Worm (Caenorhabditis elegans) whole organism, L3 larva: ENCODE data around the gene R01H2.7.
A peak's percentile ranks its signal among the peaks of the same experiment; 100 is the strongest.

Experiments
- R02D3.7 ChIP-seq: fragments of 150-350 bp; optimal IDR thresholded peaks from 2 replicates; lab custom pipeline; 2014; ENCODE audit warnings: missing biosample characterization, missing genetic modification characterization
- ZK546.5 ChIP-seq: sonication (generic microtip); optimal IDR thresholded peaks from 2 replicates; lab custom pipeline; 2017; ENCODE audit warnings: missing biosample characterization, missing genetic modification characterization
- ama-1 ChIP-seq: fragments of 150-350 bp; optimal IDR thresholded peaks from 2 replicates; lab custom pipeline; 2018
- ceh-16 ChIP-seq: sonication (generic microtip); optimal IDR thresholded peaks from 2 replicates; lab custom pipeline; 2017; ENCODE audit warnings: missing biosample characterization, missing genetic modification characterization
- ceh-28 ChIP-seq: fragments of 150-350 bp; optimal IDR thresholded peaks from 2 replicates; lab custom pipeline; 2014; ENCODE audit warnings: missing biosample characterization, missing genetic modification reagents, missing genetic modification characterization
- ceh-9 ChIP-seq: sonication (generic microtip); optimal IDR thresholded peaks from 2 replicates; lab custom pipeline; 2018; ENCODE audit warnings: missing biosample characterization, missing genetic modification characterization
- daf-12 ChIP-seq: fragments of 150-350 bp; optimal IDR thresholded peaks from 2 replicates; lab custom pipeline; 2014; ENCODE audit warnings: missing biosample characterization, missing genetic modification reagents, missing genetic modification characterization
- egl-27 ChIP-seq: sonication (generic microtip); optimal IDR thresholded peaks from 4 replicates; lab custom pipeline; 2017; ENCODE audit warnings: missing biosample characterization, missing genetic modification reagents, missing genetic modification characterization
- egl-5 ChIP-seq: fragments of 150-350 bp; optimal IDR thresholded peaks from 2 replicates; lab custom pipeline; 2017; ENCODE audit warnings: missing biosample characterization, missing genetic modification reagents, missing genetic modification characterization, inconsistent platforms
- elt-1 ChIP-seq: fragments of 150-350 bp; optimal IDR thresholded peaks from 2 replicates; lab custom pipeline; 2014; ENCODE audit warnings: missing biosample characterization, missing genetic modification characterization
- elt-3 ChIP-seq, 3 experiments: fragments of 150-350 bp in 1 of 3; sonication (generic microtip) in 2 of 3; optimal IDR thresholded peaks; 2 replicates in 2 of 3; 4 replicates in 1 of 3; lab custom pipeline; 2014 to 2017; ENCODE audit warnings: missing biosample characterization in 3 of 3, missing genetic modification characterization in 3 of 3
- eor-1 ChIP-seq, 2 experiments: fragments of 150-350 bp; optimal IDR thresholded peaks; 2 replicates each; lab custom pipeline; 2014 to 2018; ENCODE audit warnings: missing biosample characterization in 2 of 2, missing genetic modification characterization in 2 of 2
- fkh-2 ChIP-seq: fragments of 150-350 bp; optimal IDR thresholded peaks from 2 replicates; lab custom pipeline; 2014; ENCODE audit warnings: missing biosample characterization, missing genetic modification reagents, missing genetic modification characterization
- fos-1 ChIP-seq: fragments of 150-350 bp; optimal IDR thresholded peaks from 2 replicates; lab custom pipeline; 2014; ENCODE audit warnings: missing biosample characterization, missing genetic modification characterization
- hmg-11 ChIP-seq: sonication (generic microtip); optimal IDR thresholded peaks from 2 replicates; lab custom pipeline; 2016; ENCODE audit warnings: missing genetic modification characterization, missing compliant biosample characterization
- lin-39 ChIP-seq: fragments of 150-350 bp; optimal IDR thresholded peaks from 2 replicates; lab custom pipeline; 2018; ENCODE audit warnings: missing biosample characterization, missing genetic modification reagents, missing genetic modification characterization
- lsy-12 ChIP-seq: sonication (generic microtip); optimal IDR thresholded peaks from 2 replicates; lab custom pipeline; 2016; ENCODE audit warnings: mild to moderate bottlenecking, missing genetic modification characterization, missing compliant biosample characterization
- mdl-1 ChIP-seq: fragments of 150-350 bp; optimal IDR thresholded peaks from 2 replicates; lab custom pipeline; 2014; ENCODE audit warnings: missing biosample characterization, missing genetic modification characterization
- nfya-1 ChIP-seq: sonication (generic microtip); optimal IDR thresholded peaks from 2 replicates; lab custom pipeline; 2017; ENCODE audit warnings: missing genetic modification characterization, mild to moderate bottlenecking, missing compliant biosample characterization, antibody characterized with exemption, moderate library complexity; ENCODE audit not compliant: insufficient read depth
- nhr-23 ChIP-seq: fragments of 150-350 bp; optimal IDR thresholded peaks from 2 replicates; lab custom pipeline; 2014; ENCODE audit warnings: missing biosample characterization, missing genetic modification reagents, missing genetic modification characterization
- nhr-25 ChIP-seq: sonication (generic microtip); optimal IDR thresholded peaks from 2 replicates; lab custom pipeline; 2017; ENCODE audit warnings: missing biosample characterization, missing genetic modification characterization
- nhr-43 ChIP-seq: sonication (generic microtip); optimal IDR thresholded peaks from 2 replicates; lab custom pipeline; 2016; ENCODE audit warnings: mild to moderate bottlenecking, missing genetic modification characterization, missing compliant biosample characterization; ENCODE audit not compliant: poor library complexity, severe bottlenecking
- nhr-67 ChIP-seq: fragments of 150-350 bp; optimal IDR thresholded peaks from 2 replicates; lab custom pipeline; 2014; ENCODE audit warnings: missing biosample characterization, missing genetic modification characterization
- nhr-76 ChIP-seq: fragments of 150-350 bp; sonication (generic microtip); optimal IDR thresholded peaks from 5 replicates; lab custom pipeline; 2014; ENCODE audit warnings: missing biosample characterization, missing genetic modification characterization
- pha-4 ChIP-seq: fragments of 150-350 bp; optimal IDR thresholded peaks from 2 replicates; lab custom pipeline; 2014; ENCODE audit warnings: missing biosample characterization, missing genetic modification reagents, missing genetic modification characterization
- pqm-1 ChIP-seq: fragments of 150-350 bp; optimal IDR thresholded peaks from 2 replicates; lab custom pipeline; 2017; ENCODE audit warnings: missing biosample characterization, missing genetic modification characterization, inconsistent platforms
- skn-1 ChIP-seq: fragments of 150-350 bp; optimal IDR thresholded peaks from 2 replicates; lab custom pipeline; 2014; ENCODE audit warnings: missing biosample characterization, missing genetic modification characterization
- snpc-4 ChIP-seq: fragments of 150-350 bp; optimal IDR thresholded peaks from 2 replicates; lab custom pipeline; 2014; ENCODE audit warnings: missing biosample characterization, missing genetic modification characterization
- tbx-2 ChIP-seq: sonication (generic microtip); optimal IDR thresholded peaks from 2 replicates; lab custom pipeline; 2016; ENCODE audit warnings: mild to moderate bottlenecking, missing genetic modification characterization, missing compliant biosample characterization
- ztf-11 ChIP-seq: fragments of 150-350 bp; optimal IDR thresholded peaks from 2 replicates; lab custom pipeline; 2014; ENCODE audit warnings: missing biosample characterization, missing genetic modification characterization

R01H2.7 gene

ce11 chrIII:7020500-7020899 lies 25.0 kb downstream of the R01H2.7 start, which contains the start of gene col-8:
col-8 (minus strand) TSS chrIII:7020600.
- TF ChIP-seq ceh-28 (tag; lab: Kevin White, UChicago) (no peak), nhr-76 (tag; lab: Kevin White, UChicago) (no peak), lsy-12 (tag; lab: Kevin White, UChicago) (no peak), ztf-11 (no peak), tbx-2 (tag; lab: Kevin White, UChicago) (no peak), pha-4 (tag; lab: Kevin White, UChicago) (no peak), nfya-1 (tag; lab: Kevin White, UChicago) (no peak), egl-27 (no peak), daf-12 (no peak), ceh-9 (tag; lab: Kevin White, UChicago) (no peak)

ce11 chrIII:7019724-7020123 lies 25.8 kb downstream of the R01H2.7 start:
- TF ChIP-seq nhr-43 (tag; lab: Kevin White, UChicago): no peak
- TF ChIP-seq snpc-4: no peak
- no peak for TF ChIP-seq fos-1 (tag; lab: Kevin White, UChicago)
- no peak for TF ChIP-seq skn-1 (tag; lab: Kevin White, UChicago)
- TF ChIP-seq ZK546.5: no peak
- no peak for TF ChIP-seq ama-1
- no peak for TF ChIP-seq lin-39 (tag; lab: Kevin White, UChicago)

ce11 chrIII:7013764-7014163 lies 31.8 kb downstream of the R01H2.7 start:
- no peak for TF ChIP-seq nhr-23

ce11 chrIII:7012060-7012459 lies 33.5 kb downstream of the R01H2.7 start:
- TF ChIP-seq nhr-76 (tag; lab: Kevin White, UChicago): no peak

- TF ChIP-seq ceh-28 (tag; lab: Kevin White, UChicago): no peak
- TF ChIP-seq fos-1 (tag; lab: Kevin White, UChicago): no peak
- no peak for TF ChIP-seq ztf-11
- no peak for TF ChIP-seq lin-39 (tag; lab: Kevin White, UChicago)
- TF ChIP-seq R02D3.7 (tag; lab: Kevin White, UChicago): no peak
- no peak for TF ChIP-seq ceh-16 (tag; lab: Kevin White, UChicago)
- no peak for TF ChIP-seq ama-1
- no peak for TF ChIP-seq eor-1 (tag; optimal IDR thresholded peaks at IDR 0.05; lab: Kevin White, UChicago)
- no peak for TF ChIP-seq elt-3 (tag; optimal IDR thresholded peaks at IDR 0.05; lab: Kevin White, UChicago)
- TF ChIP-seq hmg-11 (tag; lab: Kevin White, UChicago): no peak
- TF ChIP-seq pqm-1: no peak
- TF ChIP-seq nhr-67: no peak
- no peak for TF ChIP-seq fkh-2 (tag; lab: Kevin White, UChicago)
- TF ChIP-seq, all 47 proteins: peak for 0
Measured at ce11 chrIII:7008836-7009235, 36.7 kb downstream of the R01H2.7 start, which contains the start of gene lgc-38. lgc-38 (plus strand) TSS chrIII:7009136.

ce11 chrIII:7005350-7005749 lies 40.2 kb downstream of the R01H2.7 start, which contains the start of gene C06E8.5:
C06E8.5 (minus strand) TSS chrIII:7005450.
- TF ChIP-seq nhr-25 (tag; lab: Kevin White, UChicago): peak; percentile 16
- TF ChIP-seq hmg-11 (tag; lab: Kevin White, UChicago): no peak

- TF ChIP-seq pha-4 (tag; lab: Kevin White, UChicago): no peak
- no peak for TF ChIP-seq elt-1 (tag; lab: Kevin White, UChicago)
- TF ChIP-seq mdl-1 (tag; lab: Kevin White, UChicago): no peak
- no peak for TF ChIP-seq egl-5 (tag; lab: Kevin White, UChicago)
- no peak for TF ChIP-seq ama-1
Measured at ce11 chrIII:7002143-7002542, 43.4 kb downstream of the R01H2.7 start.
